Worm (Caenorhabditis elegans) whole organism, young adult: ENCODE results near the gene zyg-11.
A peak's percentile ranks its signal among the peaks of the same experiment; 100 is the strongest.

Experiments used
- C06A6.2 ChIP-seq: fragments of 200-800 bp; sonication (Bioruptor generic); conservative IDR thresholded peaks from 2 replicates; pipeline ENCODE4 v1.3.6; 2022; ENCODE audit warnings: missing genetic modification characterization, missing compliant biosample characterization
- F23B12.7 ChIP-seq: sonication (generic microtip); optimal IDR thresholded peaks from 2 replicates; lab custom pipeline; 2017; ENCODE audit warnings: missing genetic modification characterization, mild to moderate bottlenecking, missing compliant biosample characterization, antibody characterized with exemption, moderate library complexity; ENCODE audit not compliant: insufficient read depth
- F33H1.4 ChIP-seq: fragments of 200-800 bp; sonication (Bioruptor generic); IDR thresholded peaks from 2 replicates; pipeline ENCODE4 v1.3.6; 2022; ENCODE audit warnings: missing genetic modification reagents, missing genetic modification characterization, missing compliant biosample characterization
- F37B4.10 ChIP-seq: fragments of 200-800 bp; sonication (Bioruptor generic); IDR thresholded peaks from 2 replicates; pipeline ENCODE4 v1.3.6; 2022; ENCODE audit warnings: missing genetic modification characterization, missing compliant biosample characterization
- F49E8.2 ChIP-seq: sonication (generic microtip); optimal IDR thresholded peaks from 3 replicates; lab custom pipeline; 2017; ENCODE audit warnings: missing genetic modification characterization, mild to moderate bottlenecking, missing compliant biosample characterization, antibody characterized with exemption, moderate library complexity; ENCODE audit not compliant: insufficient read depth
- F52B5.7 ChIP-seq: sonication (generic microtip); optimal IDR thresholded peaks from 2 replicates; lab custom pipeline; 2016; ENCODE audit warnings: mild to moderate bottlenecking, missing genetic modification characterization, missing compliant biosample characterization
- F55B11.4 ChIP-seq: sonication (generic microtip); optimal IDR thresholded peaks from 2 replicates; lab custom pipeline; 2016; ENCODE audit warnings: missing compliant biosample characterization, missing genetic modification characterization, borderline replicate concordance; ENCODE audit not compliant: insufficient read depth
- F57A8.1 ChIP-seq: fragments of 200-800 bp; sonication (Bioruptor generic); optimal IDR thresholded peaks from 2 replicates; lab custom pipeline; 2018; ENCODE audit warnings: mild to moderate bottlenecking, missing genetic modification characterization, moderate library complexity, missing compliant biosample characterization
- F57C9.4 ChIP-seq: sonication (generic microtip); optimal IDR thresholded peaks from 2 replicates; lab custom pipeline; 2017; ENCODE audit warnings: mild to moderate bottlenecking, missing genetic modification characterization, missing compliant biosample characterization
- K11D2.4 ChIP-seq: fragments of 200-800 bp; sonication (Bioruptor generic); IDR thresholded peaks from 2 replicates; pipeline ENCODE4 v1.3.6; 2022; ENCODE audit warnings: missing genetic modification reagents, missing genetic modification characterization, missing compliant biosample characterization
- Y53F4B.3 ChIP-seq: fragments of 200-800 bp; sonication (Bioruptor generic); IDR thresholded peaks from 2 replicates; pipeline ENCODE4 v1.3.6; 2022; ENCODE audit warnings: missing genetic modification reagents, missing genetic modification characterization, missing compliant biosample characterization
- Y67H2A.10 ChIP-seq: fragments of 200-800 bp; sonication (Bioruptor generic); conservative IDR thresholded peaks from 2 replicates; pipeline ENCODE4 v1.3.6; 2022; ENCODE audit warnings: missing genetic modification reagents, missing genetic modification characterization, missing compliant biosample characterization
- ama-1 ChIP-seq, 3 experiments: fragments of 150-350 bp in 1 of 3; sonication (generic microtip) in 2 of 3; optimal IDR thresholded peaks; 2 replicates each; lab custom pipeline; 2014 to 2018; ENCODE audit warnings: missing biosample characterization in 2 of 3, missing genetic modification characterization in 2 of 3, missing genetic modification reagents in 2 of 3
- aptf-2 ChIP-seq: fragments of 200-800 bp; sonication (Bioruptor generic); conservative IDR thresholded peaks from 2 replicates; pipeline ENCODE4 v1.3.6; 2022; ENCODE audit warnings: missing genetic modification reagents, missing genetic modification characterization, missing compliant biosample characterization
- athp-1 ChIP-seq: sonication (generic microtip); optimal IDR thresholded peaks from 2 replicates; lab custom pipeline; 2017; ENCODE audit warnings: mild to moderate bottlenecking, missing genetic modification characterization, missing compliant biosample characterization
- attf-6 ChIP-seq: fragments of 200-800 bp; sonication (Bioruptor generic); IDR thresholded peaks from 2 replicates; pipeline ENCODE4 v1.3.6; 2022; ENCODE audit warnings: missing genetic modification reagents, missing genetic modification characterization, missing compliant biosample characterization
- cebp-1 ChIP-seq, 2 experiments: fragments of 200-800 bp in 1 of 2; sonication (Bioruptor generic) in 1 of 2; sonication (generic microtip) in 1 of 2; IDR thresholded peaks in 1 of 2; optimal IDR thresholded peaks in 1 of 2; 2 replicates each; pipeline versions ENCODE4 v1.3.6 to Lab custom; 2017 to 2022; ENCODE audit warnings: missing compliant biosample characterization in 2 of 2, missing genetic modification characterization in 2 of 2, mild to moderate bottlenecking in 1 of 2, missing genetic modification reagents in 1 of 2, moderate library complexity in 1 of 2
- cebp-2 ChIP-seq: fragments of 200-800 bp; sonication (Bioruptor generic); IDR thresholded peaks from 2 replicates; pipeline ENCODE4 v1.3.6; 2022; ENCODE audit warnings: missing genetic modification characterization, missing compliant biosample characterization
- efl-1 ChIP-seq: fragments of 150-350 bp; optimal IDR thresholded peaks from 2 replicates; lab custom pipeline; 2014; ENCODE audit warnings: missing biosample characterization, missing genetic modification reagents, missing genetic modification characterization
- egl-18 ChIP-seq: fragments of 200-800 bp; sonication (Bioruptor generic); IDR thresholded peaks from 2 replicates; pipeline ENCODE4 v1.3.6; 2022; ENCODE audit warnings: missing genetic modification reagents, missing genetic modification characterization, missing compliant biosample characterization
- egl-44 ChIP-seq: fragments of 200-800 bp; sonication (Bioruptor generic); IDR thresholded peaks from 2 replicates; pipeline ENCODE4 v1.3.6; 2022; ENCODE audit warnings: missing genetic modification reagents, missing genetic modification characterization, missing compliant biosample characterization
- lag-1 ChIP-seq: fragments of 200-800 bp; sonication (Bioruptor generic); IDR thresholded peaks from 2 replicates; pipeline ENCODE4 v1.3.6; 2022; ENCODE audit warnings: missing genetic modification reagents, missing genetic modification characterization, missing compliant biosample characterization
- lin-26 ChIP-seq: fragments of 200-800 bp; sonication (Bioruptor generic); IDR thresholded peaks from 2 replicates; pipeline ENCODE4 v1.3.6; 2022; ENCODE audit warnings: missing genetic modification reagents, missing genetic modification characterization, missing compliant biosample characterization
- lin-40 ChIP-seq: sonication (generic microtip); optimal IDR thresholded peaks from 2 replicates; lab custom pipeline; 2016; ENCODE audit warnings: missing genetic modification characterization, mild to moderate bottlenecking, missing compliant biosample characterization, missing genotype, missing genetic modification reagents
- lin-54 ChIP-seq: fragments of 200-800 bp; sonication (Bioruptor generic); optimal IDR thresholded peaks from 2 replicates; lab custom pipeline; 2018; ENCODE audit warnings: mild to moderate bottlenecking, missing genetic modification characterization, missing compliant biosample characterization
- lir-1 ChIP-seq: fragments of 200-800 bp; sonication (Bioruptor generic); conservative IDR thresholded peaks from 2 replicates; pipeline ENCODE4 v1.3.6; 2022; ENCODE audit warnings: missing genetic modification reagents, missing genetic modification characterization, missing compliant biosample characterization
- lsl-1 ChIP-seq: fragments of 200-800 bp; sonication (Bioruptor generic); optimal IDR thresholded peaks from 2 replicates; lab custom pipeline; 2018; ENCODE audit warnings: mild to moderate bottlenecking, missing genetic modification characterization, moderate library complexity, missing compliant biosample characterization
- madf-6 ChIP-seq: fragments of 200-800 bp; sonication (Bioruptor generic); IDR thresholded peaks from 2 replicates; pipeline ENCODE4 v1.3.6; 2022; ENCODE audit warnings: missing genetic modification reagents, missing genetic modification characterization, missing compliant biosample characterization
- mcd-1 ChIP-seq: fragments of 200-800 bp; sonication (Bioruptor generic); IDR thresholded peaks from 2 replicates; pipeline ENCODE4 v1.3.6; 2022; ENCODE audit warnings: missing genetic modification reagents, missing genetic modification characterization, missing compliant biosample characterization
- mes-4 ChIP-seq: sonication (generic microtip); optimal IDR thresholded peaks from 2 replicates; lab custom pipeline; 2016; ENCODE audit warnings: missing genotype, missing genetic modification characterization, missing compliant biosample characterization
- nfya-1 ChIP-seq: sonication (generic microtip); optimal IDR thresholded peaks from 2 replicates; lab custom pipeline; 2017; ENCODE audit warnings: antibody characterized with exemption, missing compliant biosample characterization, missing genetic modification characterization, borderline replicate concordance; ENCODE audit not compliant: insufficient read depth
- nhr-120 ChIP-seq: fragments of 200-800 bp; sonication (Bioruptor generic); IDR thresholded peaks from 2 replicates; pipeline ENCODE4 v1.3.6; 2022; ENCODE audit warnings: missing genetic modification characterization, missing compliant biosample characterization
- nhr-179 ChIP-seq: sonication (generic microtip); optimal IDR thresholded peaks from 2 replicates; lab custom pipeline; 2016; ENCODE audit warnings: mild to moderate bottlenecking, missing genetic modification characterization, missing compliant biosample characterization
- rpc-1 ChIP-seq, 2 experiments: fragments of 150-350 bp in 1 of 2; sonication (generic microtip) in 1 of 2; optimal IDR thresholded peaks; 2 replicates each; lab custom pipeline; 2014 to 2018; ENCODE audit warnings: missing biosample characterization in 1 of 2, missing genetic modification characterization in 1 of 2, missing genetic modification reagents in 1 of 2, missing genotype in 1 of 2
- sea-2 ChIP-seq: fragments of 200-800 bp; sonication (Bioruptor generic); IDR thresholded peaks from 2 replicates; pipeline ENCODE4 v1.3.6; 2022; ENCODE audit warnings: missing genetic modification characterization, missing compliant biosample characterization
- snpc-1.1 ChIP-seq: sonication (generic microtip); optimal IDR thresholded peaks from 2 replicates; lab custom pipeline; 2017; ENCODE audit warnings: missing genetic modification characterization, mild to moderate bottlenecking, missing compliant biosample characterization, antibody characterized with exemption, moderate library complexity, missing genotype, missing genetic modification reagents; ENCODE audit not compliant: insufficient read depth
- snpc-1.3 ChIP-seq: sonication (generic microtip); optimal IDR thresholded peaks from 2 replicates; lab custom pipeline; 2017; ENCODE audit warnings: missing genetic modification characterization, mild to moderate bottlenecking, missing compliant biosample characterization, antibody characterized with exemption, moderate library complexity, missing genotype, missing genetic modification reagents; ENCODE audit not compliant: insufficient read depth
- somi-1 ChIP-seq: fragments of 200-800 bp; sonication (Bioruptor generic); optimal IDR thresholded peaks from 2 replicates; lab custom pipeline; 2018; ENCODE audit warnings: mild to moderate bottlenecking, missing genetic modification characterization, missing compliant biosample characterization
- tbp1 ChIP-seq: fragments of 200-800 bp; sonication (Bioruptor generic); optimal IDR thresholded peaks from 2 replicates; lab custom pipeline; 2018; ENCODE audit warnings: mild to moderate bottlenecking, missing genetic modification characterization, missing compliant biosample characterization
- tbx-9 ChIP-seq: sonication (generic microtip); optimal IDR thresholded peaks from 2 replicates; lab custom pipeline; 2016; ENCODE audit warnings: borderline replicate concordance, missing genetic modification characterization, inconsistent platforms, missing compliant biosample characterization
- unc-62 ChIP-seq: fragments of 150-350 bp; optimal IDR thresholded peaks from 2 replicates; lab custom pipeline; 2014; ENCODE audit warnings: missing biosample characterization, missing genetic modification reagents, missing genetic modification characterization
- zfh-2 ChIP-seq: fragments of 200-800 bp; sonication (Bioruptor generic); conservative IDR thresholded peaks from 2 replicates; pipeline ENCODE4 v1.3.6; 2022; ENCODE audit warnings: missing genetic modification reagents, missing genetic modification characterization, missing compliant biosample characterization
- ztf-18 ChIP-seq: sonication (generic microtip); optimal IDR thresholded peaks from 2 replicates; lab custom pipeline; 2016; ENCODE audit warnings: missing genotype, mild to moderate bottlenecking, missing genetic modification characterization, missing compliant biosample characterization
- ztf-22 ChIP-seq: fragments of 200-800 bp; sonication (Bioruptor generic); optimal IDR thresholded peaks from 2 replicates; lab custom pipeline; 2018; ENCODE audit warnings: mild to moderate bottlenecking, missing genetic modification characterization, moderate library complexity, missing compliant biosample characterization
- ztf-26 ChIP-seq: sonication (generic microtip); optimal IDR thresholded peaks from 2 replicates; lab custom pipeline; 2017; ENCODE audit warnings: missing genetic modification characterization, missing compliant biosample characterization
- ztf-6 ChIP-seq: fragments of 200-800 bp; sonication (Bioruptor generic); IDR thresholded peaks from 2 replicates; pipeline ENCODE4 v1.3.6; 2022; ENCODE audit warnings: missing genetic modification reagents, missing genetic modification characterization, missing compliant biosample characterization

Gene zyg-11

DNA sequence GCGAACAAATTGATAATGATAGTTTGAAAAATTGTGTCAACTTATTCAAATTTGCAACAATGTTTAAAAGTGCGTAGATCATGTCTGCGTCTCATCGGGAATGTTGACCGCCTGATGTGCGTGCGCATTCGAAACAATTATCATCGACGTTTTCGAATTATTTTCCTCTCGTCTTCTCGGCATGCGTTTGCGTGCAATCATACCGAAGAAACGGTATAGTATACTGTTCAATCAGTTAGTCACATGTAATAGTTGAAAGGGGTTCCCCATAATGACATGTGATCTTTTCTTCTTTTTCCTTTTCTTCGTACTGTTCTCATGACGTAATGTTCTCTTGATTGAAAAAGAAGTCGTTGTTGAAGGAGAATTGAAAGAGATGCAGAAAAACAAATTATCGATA is 719 bp upstream of the zyg-11 start (continued):
- TF ChIP-seq Y53F4B.3 (GFP tag; lab: Robert Waterston, UW): no peak
- TF ChIP-seq nhr-179 (tag; lab: Kevin White, UChicago): no peak
- no peak for TF ChIP-seq zfh-2 (GFP tag; lab: Robert Waterston, UW)
- TF ChIP-seq nfya-1 (tag; lab: Kevin White, UChicago): no peak
- no peak for TF ChIP-seq F55B11.4 (tag; lab: Kevin White, UChicago)
- TF ChIP-seq lin-40 (tag; lab: Kevin White, UChicago): peak; percentile 64
- TF ChIP-seq ztf-26: peak; percentile 71
- no peak for TF ChIP-seq F57C9.4 (tag; lab: Kevin White, UChicago)
- TF ChIP-seq lsl-1 (GFP tag; lab: Kevin White, UChicago): no peak
- peak; percentile 17 for TF ChIP-seq ztf-22 (GFP tag; lab: Kevin White, UChicago)
- TF ChIP-seq F57A8.1 (GFP tag; lab: Kevin White, UChicago): no peak
- TF ChIP-seq mcd-1: peak; percentile 57
- TF ChIP-seq F52B5.7: no peak
- no peak for TF ChIP-seq ztf-6 (GFP tag; lab: Robert Waterston, UW)
- TF ChIP-seq snpc-1.3 (tag; lab: Kevin White, UChicago): no peak
- no peak for TF ChIP-seq nhr-120 (GFP tag; lab: Robert Waterston, UW)
- TF ChIP-seq tbp1 (GFP tag; lab: Kevin White, UChicago): peak; percentile 55
- TF ChIP-seq aptf-2 (GFP tag; lab: Robert Waterston, UW): no peak
- no peak for TF ChIP-seq lag-1 (GFP tag; lab: Robert Waterston, UW)
- peak; percentile 51; the same call in 1 of the 2 replicates for TF ChIP-seq Y67H2A.10
- no peak for TF ChIP-seq ztf-18
- TF ChIP-seq F49E8.2: no peak
- TF ChIP-seq snpc-1.1 (tag; lab: Kevin White, UChicago): no peak
- peak; percentile 5 for TF ChIP-seq ama-1 (optimal IDR thresholded peaks at IDR 0.05; lab: Kevin White, UChicago)
- TF ChIP-seq ama-1 (GFP tag; optimal IDR thresholded peaks at IDR 0.05; lab: Kevin White, UChicago): no peak
- peak; percentile 53 for TF ChIP-seq lin-54 (GFP tag; lab: Kevin White, UChicago)
- 0 out of 2 replicates have a peak, but pooled peaks have one; percentile 33 for TF ChIP-seq egl-44 (GFP tag; lab: Robert Waterston, UW)
- no peak for TF ChIP-seq rpc-1 (optimal IDR thresholded peaks at IDR 0.05; lab: Kevin White, UChicago)
- TF ChIP-seq rpc-1 (tag; optimal IDR thresholded peaks at IDR 0.05; lab: Kevin White, UChicago): no peak
- TF ChIP-seq unc-62 (GFP tag; lab: Kevin White, UChicago): peak; percentile 45
- no peak for TF ChIP-seq F23B12.7 (tag; lab: Kevin White, UChicago)
- TF ChIP-seq mes-4: no peak
- TF ChIP-seq F37B4.10 (GFP tag; lab: Robert Waterston, UW): no peak
- peak; percentile 70; the same call in 1 of the 2 replicates for TF ChIP-seq lin-26 (GFP tag; lab: Robert Waterston, UW)
- TF ChIP-seq K11D2.4: peak; percentile 57; the same call in 1 of the 2 replicates
- TF ChIP-seq sea-2 (GFP tag; lab: Robert Waterston, UW): no peak
- TF ChIP-seq athp-1 (tag; lab: Kevin White, UChicago): no peak
- 0 out of 2 replicates have a peak, but pooled peaks have one; percentile 60 for TF ChIP-seq lir-1
- no peak for TF ChIP-seq egl-18
- TF ChIP-seq F33H1.4 (GFP tag; lab: Robert Waterston, UW): no peak
- no peak for TF ChIP-seq efl-1 (GFP tag; lab: Kevin White, UChicago)
- TF ChIP-seq tbx-9 (tag; lab: Kevin White, UChicago): no peak
- TF ChIP-seq cebp-2 (GFP tag; lab: Robert Waterston, UW): 0 out of 2 replicates have a peak, but pooled peaks have one; percentile 55
- TF ChIP-seq cebp-1 (GFP tag; IDR thresholded peaks at IDR 0.05; lab: Robert Waterston, UW): 0 out of 2 replicates have a peak, but pooled peaks have one; percentile 8
- peak; percentile 72 for TF ChIP-seq cebp-1 (tag; optimal IDR thresholded peaks at IDR 0.05; lab: Kevin White, UChicago)
- TF ChIP-seq attf-6 (GFP tag; lab: Robert Waterston, UW): no peak
- TF ChIP-seq madf-6: no peak
- TF ChIP-seq somi-1 (GFP tag; lab: Kevin White, UChicago): peak; percentile 90
- peak; percentile 76 for TF ChIP-seq C06A6.2 (GFP tag; lab: Robert Waterston, UW)
